Worm (Caenorhabditis elegans) whole organism, early embryonic: Measurements from ENCODE around the gene K02F3.12.
A peak's percentile ranks its signal among the peaks of the same experiment; 100 is the strongest.

ENCODE experiments used
- B0310.2 ChIP-seq: sonication (generic microtip); optimal IDR thresholded peaks from 2 replicates; lab custom pipeline; 2016; ENCODE audit warnings: mild to moderate bottlenecking, missing genetic modification characterization, missing compliant biosample characterization
- F13C5.2 ChIP-seq: sonication (generic microtip); optimal IDR thresholded peaks from 2 replicates; lab custom pipeline; 2017; ENCODE audit warnings: mild to moderate bottlenecking, missing genetic modification characterization, inconsistent platforms, missing compliant biosample characterization
- aly-1 ChIP-seq: sonication (generic microtip); optimal IDR thresholded peaks from 2 replicates; lab custom pipeline; 2016; ENCODE audit warnings: missing genetic modification characterization, missing compliant biosample characterization
- ama-1 ChIP-seq: fragments of 150-350 bp; optimal IDR thresholded peaks from 2 replicates; lab custom pipeline; 2014
- ceh-13 ChIP-seq: fragments of 200-800 bp; sonication (Bioruptor generic); optimal IDR thresholded peaks from 2 replicates; lab custom pipeline; 2018; ENCODE audit warnings: mild to moderate bottlenecking, missing genetic modification characterization, missing compliant biosample characterization
- ceh-36 ChIP-seq: sonication (generic microtip); optimal IDR thresholded peaks from 2 replicates; lab custom pipeline; 2016; ENCODE audit warnings: missing genetic modification characterization, inconsistent platforms, missing compliant biosample characterization
- ets-7 ChIP-seq: sonication (generic microtip); optimal IDR thresholded peaks from 2 replicates; lab custom pipeline; 2016; ENCODE audit warnings: missing genotype, missing genetic modification characterization, missing compliant biosample characterization
- flt-1 ChIP-seq: fragments of 200-800 bp; sonication (Bioruptor generic); IDR thresholded peaks from 2 replicates; pipeline ENCODE4 v1.3.6; 2022; ENCODE audit warnings: missing genetic modification characterization, missing compliant biosample characterization
- hmbx-1 ChIP-seq: sonication (generic microtip); optimal IDR thresholded peaks from 2 replicates; lab custom pipeline; 2016; ENCODE audit warnings: mild to moderate bottlenecking, missing genetic modification characterization, missing compliant biosample characterization
- hmg-4 ChIP-seq: fragments of 200-800 bp; sonication (Bioruptor generic); optimal IDR thresholded peaks from 2 replicates; lab custom pipeline; 2018; ENCODE audit warnings: mild to moderate bottlenecking, missing genetic modification characterization, missing compliant biosample characterization
- hnd-1 ChIP-seq: sonication (generic microtip); optimal IDR thresholded peaks from 2 replicates; lab custom pipeline; 2016; ENCODE audit warnings: missing genetic modification characterization, missing compliant biosample characterization
- pes-1 ChIP-seq: fragments of 200-800 bp; sonication (Bioruptor generic); IDR thresholded peaks from 2 replicates; pipeline ENCODE4 v1.3.6; 2022; ENCODE audit warnings: missing genetic modification reagents, missing genetic modification characterization, missing compliant biosample characterization
- scrt-1 ChIP-seq: fragments of 200-800 bp; sonication (Bioruptor generic); IDR thresholded peaks from 2 replicates; pipeline ENCODE4 v1.3.6; 2022; ENCODE audit warnings: missing genetic modification characterization, missing compliant biosample characterization
- sea-1 ChIP-seq: fragments of 200-800 bp; sonication (Bioruptor generic); conservative IDR thresholded peaks from 2 replicates; pipeline ENCODE4 v1.3.6; 2022; ENCODE audit warnings: missing genetic modification characterization, missing compliant biosample characterization
- tbx-11 ChIP-seq: fragments of 200-800 bp; sonication (Bioruptor generic); IDR thresholded peaks from 2 replicates; pipeline ENCODE4 v1.3.6; 2022; ENCODE audit warnings: missing genetic modification characterization, missing compliant biosample characterization
- tbx-37 ChIP-seq: fragments of 200-800 bp; sonication (Bioruptor generic); conservative IDR thresholded peaks from 2 replicates; pipeline ENCODE4 v1.3.6; 2022; ENCODE audit warnings: missing genetic modification reagents, missing genetic modification characterization, missing compliant biosample characterization
- tra-4 ChIP-seq: sonication (generic microtip); optimal IDR thresholded peaks from 2 replicates; lab custom pipeline; 2017; ENCODE audit warnings: missing genetic modification characterization, missing compliant biosample characterization

K02F3.12 gene

DNA sequence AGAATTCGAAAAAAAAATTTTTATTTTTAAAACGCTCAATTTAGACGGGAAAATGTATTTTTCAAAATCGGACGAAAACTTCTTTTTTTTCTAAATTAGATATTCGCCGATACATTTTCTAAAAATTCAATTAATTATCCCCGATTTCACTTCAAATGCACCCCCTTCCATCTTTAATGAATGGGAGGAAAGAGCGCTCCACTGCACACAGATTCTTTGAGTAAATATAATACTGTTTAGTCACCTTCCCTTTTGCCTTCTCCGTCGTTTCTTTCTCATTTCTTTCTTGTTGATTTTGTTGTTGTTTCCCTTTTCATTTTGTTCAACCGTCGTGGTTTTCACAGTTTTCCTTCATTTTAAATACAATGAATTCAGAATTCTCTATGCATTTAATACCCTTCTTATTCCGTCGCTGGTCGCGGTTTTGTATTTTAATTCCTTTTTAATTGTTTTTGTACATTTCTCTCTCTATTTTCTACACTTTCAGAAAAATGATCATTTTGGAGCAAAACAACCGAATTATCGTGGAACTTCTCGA lies 5.5 kb downstream of the K02F3.12 start, which contains the start of gene arx-4:
Gene arx-4, plus strand, starts transcription at position 488 of the 538 bp plus-strand sequence.
- no peak for TF ChIP-seq B0310.2
- TF ChIP-seq pes-1, result no peak
- TF ChIP-seq F13C5.2, result no peak
- no peak for TF ChIP-seq hmbx-1 (tag; lab: Kevin White, UChicago)
- no peak for TF ChIP-seq scrt-1 (GFP tag; lab: Robert Waterston, UW)
- no peak for TF ChIP-seq aly-1 (tag; lab: Kevin White, UChicago)
- TF ChIP-seq hnd-1 (tag; lab: Kevin White, UChicago), result no peak
- TF ChIP-seq ceh-13, result no peak
- TF ChIP-seq sea-1 (GFP tag; lab: Robert Waterston, UW), result no peak
- no peak for TF ChIP-seq tbx-37 (GFP tag; lab: Robert Waterston, UW)
- no peak for TF ChIP-seq hmg-4 (GFP tag; lab: Kevin White, UChicago)
- TF ChIP-seq flt-1 (GFP tag; lab: Robert Waterston, UW), result no peak
- TF ChIP-seq ama-1 (lab: Kevin White, UChicago), result no peak
- no peak for TF ChIP-seq tra-4 (tag; lab: Kevin White, UChicago)
- no peak for TF ChIP-seq tbx-11 (GFP tag; lab: Robert Waterston, UW)
- no peak for TF ChIP-seq ceh-36 (tag; lab: Kevin White, UChicago)
- no peak for TF ChIP-seq ets-7 (tag; lab: Kevin White, UChicago)

DNA sequence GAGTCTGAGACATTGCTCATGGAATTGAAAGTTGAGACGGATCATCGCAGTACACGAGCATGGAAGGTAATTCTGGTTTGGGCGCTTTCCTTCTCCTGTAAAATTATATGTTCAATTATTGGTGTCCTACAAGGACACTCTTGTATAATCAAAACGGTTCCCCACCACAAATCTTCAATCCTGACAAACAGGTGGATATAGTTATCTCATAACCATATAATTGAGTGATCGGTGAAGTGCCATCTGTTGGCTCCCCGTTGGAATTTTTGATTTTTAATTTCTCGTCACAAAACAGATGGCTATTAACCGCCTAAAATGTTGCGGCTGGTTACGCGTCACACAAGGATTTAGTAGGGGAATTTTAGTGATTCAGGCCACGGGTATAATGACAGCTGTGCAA lies 12.5 kb downstream of the K02F3.12 start:
- TF ChIP-seq sea-1 (GFP tag; lab: Robert Waterston, UW) (no peak), F13C5.2 (no peak), hmbx-1 (tag; lab: Kevin White, UChicago) (no peak), tbx-11 (GFP tag; lab: Robert Waterston, UW) (no peak), pes-1 (no peak), hnd-1 (tag; lab: Kevin White, UChicago) (no peak), flt-1 (GFP tag; lab: Robert Waterston, UW) (no peak), ets-7 (tag; lab: Kevin White, UChicago) (no peak), aly-1 (tag; lab: Kevin White, UChicago) (no peak), hmg-4 (GFP tag; lab: Kevin White, UChicago) (no peak), B0310.2 (no peak), ceh-36 (tag; lab: Kevin White, UChicago) (no peak), ama-1 (lab: Kevin White, UChicago) (no peak), ceh-13 (no peak), tra-4 (tag; lab: Kevin White, UChicago) (no peak), tbx-37 (GFP tag; lab: Robert Waterston, UW) (no peak), scrt-1 (GFP tag; lab: Robert Waterston, UW) (no peak)

DNA sequence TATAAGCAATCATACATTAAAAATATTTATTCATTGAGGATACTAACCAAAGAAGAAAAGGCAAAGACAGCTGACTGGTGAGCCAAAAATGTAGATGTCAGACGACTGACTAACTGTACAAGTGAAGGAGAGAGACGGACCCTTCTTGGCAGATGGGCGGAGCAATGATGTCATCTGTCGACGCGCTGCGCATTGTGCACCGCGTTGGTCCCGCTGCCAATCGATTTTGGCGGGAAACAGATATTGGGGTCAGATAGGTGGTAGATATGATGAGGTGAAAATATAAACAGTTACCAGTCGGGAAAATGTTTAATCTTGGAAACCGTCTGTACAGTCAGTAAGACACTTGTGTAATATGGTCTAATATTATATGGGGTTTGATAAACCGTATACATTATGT lies 13.5 kb downstream of the K02F3.12 start, which contains the start of gene T24C4.2:
Gene T24C4.2, minus strand, starts transcription at position 101 of the 400 bp plus-strand sequence.
- TF ChIP-seq F13C5.2 (no peak), hmg-4 (GFP tag; lab: Kevin White, UChicago) (peak; percentile 36), ets-7 (tag; lab: Kevin White, UChicago) (no peak), flt-1 (GFP tag; lab: Robert Waterston, UW) (no peak)

DNA sequence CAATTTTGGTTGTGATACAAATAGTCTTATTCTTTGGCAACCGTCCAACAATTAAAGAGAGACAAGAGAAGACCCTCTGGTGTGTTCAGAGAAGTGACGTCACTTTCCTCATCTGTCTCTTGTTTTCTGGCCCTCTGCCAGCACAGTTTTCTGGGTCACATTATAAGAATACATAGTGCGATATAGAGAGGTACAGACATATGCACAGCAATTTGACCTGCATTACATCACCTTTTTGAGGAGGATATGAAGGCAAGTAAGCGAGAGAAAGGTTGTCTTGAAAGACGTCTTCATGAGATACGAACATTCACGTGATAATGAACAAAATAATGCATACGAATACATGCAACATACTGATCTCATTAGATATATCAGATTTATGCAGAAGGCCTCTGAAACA lies 14.2 kb downstream of the K02F3.12 start:
- TF ChIP-seq B0310.2 (no peak), hmg-4 (GFP tag; lab: Kevin White, UChicago) (no peak), hmbx-1 (tag; lab: Kevin White, UChicago) (no peak), ets-7 (tag; lab: Kevin White, UChicago) (no peak), scrt-1 (GFP tag; lab: Robert Waterston, UW) (no peak), tra-4 (tag; lab: Kevin White, UChicago) (no peak)

DNA sequence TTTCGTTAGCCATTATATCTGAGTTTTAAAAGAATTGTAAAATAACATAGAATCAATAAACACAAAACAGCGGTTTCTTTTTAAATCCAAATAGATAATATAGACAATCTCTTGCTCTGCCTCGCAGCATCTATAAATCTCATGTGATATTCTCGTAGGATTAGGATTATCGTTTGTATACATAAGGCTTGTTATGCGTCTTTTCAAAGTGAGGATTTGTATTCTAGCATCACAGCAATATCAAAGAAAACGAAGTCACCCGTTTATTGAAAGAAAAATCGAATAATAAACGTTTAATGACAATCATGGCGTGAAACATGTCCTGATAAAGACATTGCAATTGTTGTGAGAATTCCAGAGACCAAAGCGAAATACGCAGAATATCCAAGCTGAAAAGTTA lies 16.0 kb downstream of the K02F3.12 start, which contains the start of the genes T24C4.3 and clc-20:
Gene T24C4.3, minus strand, starts transcription at position 101 of the 400 bp plus-strand sequence.
Gene clc-20, plus strand, starts transcription at position 211 of the 400 bp plus-strand sequence.
- TF ChIP-seq pes-1, result no peak
- no peak for TF ChIP-seq hmg-4 (GFP tag; lab: Kevin White, UChicago)

DNA sequence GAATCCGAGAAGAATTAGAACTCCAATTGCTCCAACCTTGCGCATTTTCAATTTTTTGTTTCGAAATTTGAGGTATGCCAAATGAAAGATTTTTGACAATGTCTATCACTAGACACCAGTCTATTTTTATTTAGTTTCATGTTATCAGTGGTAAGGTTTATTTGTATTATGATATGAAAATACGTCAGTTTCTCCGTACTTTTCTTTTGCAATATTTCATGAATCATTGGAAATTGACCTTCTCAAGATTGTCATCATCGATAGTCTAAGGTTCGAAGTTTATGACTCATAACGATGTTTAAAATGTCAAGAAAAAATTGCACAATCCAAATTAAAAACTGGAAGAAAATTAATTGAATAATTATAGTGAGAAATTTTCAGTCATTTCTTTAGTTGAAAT lies 17.1 kb downstream of the K02F3.12 start, which contains the start of gene clc-19:
Gene clc-19, minus strand, starts transcription at position 135 of the 400 bp plus-strand sequence.
- TF ChIP-seq ets-7 (tag; lab: Kevin White, UChicago) (no peak), scrt-1 (GFP tag; lab: Robert Waterston, UW) (no peak), hmg-4 (GFP tag; lab: Kevin White, UChicago) (no peak), ceh-13 (no peak), B0310.2 (no peak), hnd-1 (tag; lab: Kevin White, UChicago) (no peak), tbx-37 (GFP tag; lab: Robert Waterston, UW) (no peak), ama-1 (lab: Kevin White, UChicago) (no peak)

DNA sequence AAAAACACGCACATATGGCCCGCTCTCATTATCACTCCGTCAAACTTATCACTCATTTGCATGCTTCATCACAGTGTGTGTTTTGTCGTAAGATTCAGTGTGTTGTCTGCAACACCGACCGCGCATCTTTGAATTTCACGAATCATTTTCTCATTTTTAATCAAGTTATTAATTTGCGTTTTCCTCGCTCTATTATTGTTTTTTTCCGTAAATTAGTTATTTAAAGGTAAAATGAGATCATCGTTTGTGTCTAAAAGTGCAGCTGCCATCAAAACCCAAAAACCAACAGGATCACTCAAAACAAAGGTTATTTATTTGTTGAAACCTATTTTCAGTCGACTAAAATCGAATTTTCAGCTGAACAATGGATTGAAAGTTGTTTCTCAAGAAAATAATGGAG lies 23.3 kb downstream of the K02F3.12 start, which contains the start of the genes T24C4.5 and ucr-2.3:
Gene T24C4.5, minus strand, starts transcription at position 101 of the 400 bp plus-strand sequence.
Gene ucr-2.3, plus strand, starts transcription at position 227 of the 400 bp plus-strand sequence.
- TF ChIP-seq F13C5.2, result no peak
- no peak for TF ChIP-seq scrt-1 (GFP tag; lab: Robert Waterston, UW)
- TF ChIP-seq pes-1, result no peak
- no peak for TF ChIP-seq ets-7 (tag; lab: Kevin White, UChicago)
- no peak for TF ChIP-seq sea-1 (GFP tag; lab: Robert Waterston, UW)
- no peak for TF ChIP-seq flt-1 (GFP tag; lab: Robert Waterston, UW)
- no peak for TF ChIP-seq B0310.2
- no peak for TF ChIP-seq aly-1 (tag; lab: Kevin White, UChicago)
- TF ChIP-seq ama-1 (lab: Kevin White, UChicago), result no peak

DNA sequence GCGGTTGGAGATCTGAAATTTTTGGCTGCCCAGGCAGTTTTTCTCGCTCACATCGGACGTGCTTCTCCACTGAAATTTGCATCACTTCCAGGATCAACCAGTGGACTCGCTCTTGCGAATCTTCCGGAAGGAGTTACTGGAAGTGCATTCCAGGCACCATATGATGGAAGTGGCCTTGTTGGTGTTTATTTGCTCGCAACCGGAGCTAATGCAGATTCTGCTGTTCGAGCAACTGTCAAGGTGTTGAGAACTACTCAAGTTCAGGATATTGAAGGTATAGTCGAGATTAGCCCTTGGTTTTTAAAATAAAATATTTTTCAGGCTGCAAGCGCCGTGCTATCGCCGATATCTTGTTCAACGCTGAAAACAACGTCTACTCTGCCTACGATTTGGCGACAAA lies 24.5 kb downstream of the K02F3.12 start:
- TF ChIP-seq sea-1 (GFP tag; lab: Robert Waterston, UW), result no peak
- TF ChIP-seq B0310.2, result no peak
- TF ChIP-seq tbx-37 (GFP tag; lab: Robert Waterston, UW), result no peak
- no peak for TF ChIP-seq hnd-1 (tag; lab: Kevin White, UChicago)
- TF ChIP-seq scrt-1 (GFP tag; lab: Robert Waterston, UW), result no peak
- no peak for TF ChIP-seq pes-1
- TF ChIP-seq F13C5.2, result no peak
- TF ChIP-seq tbx-11 (GFP tag; lab: Robert Waterston, UW), result no peak
- TF ChIP-seq ceh-36 (tag; lab: Kevin White, UChicago), result no peak
- no peak for TF ChIP-seq hmbx-1 (tag; lab: Kevin White, UChicago)
- no peak for TF ChIP-seq flt-1 (GFP tag; lab: Robert Waterston, UW)
